Fruit fly (Drosophila melanogaster): Measurements from ENCODE around the gene CG43448.

The CG43448 gene

DNA sequence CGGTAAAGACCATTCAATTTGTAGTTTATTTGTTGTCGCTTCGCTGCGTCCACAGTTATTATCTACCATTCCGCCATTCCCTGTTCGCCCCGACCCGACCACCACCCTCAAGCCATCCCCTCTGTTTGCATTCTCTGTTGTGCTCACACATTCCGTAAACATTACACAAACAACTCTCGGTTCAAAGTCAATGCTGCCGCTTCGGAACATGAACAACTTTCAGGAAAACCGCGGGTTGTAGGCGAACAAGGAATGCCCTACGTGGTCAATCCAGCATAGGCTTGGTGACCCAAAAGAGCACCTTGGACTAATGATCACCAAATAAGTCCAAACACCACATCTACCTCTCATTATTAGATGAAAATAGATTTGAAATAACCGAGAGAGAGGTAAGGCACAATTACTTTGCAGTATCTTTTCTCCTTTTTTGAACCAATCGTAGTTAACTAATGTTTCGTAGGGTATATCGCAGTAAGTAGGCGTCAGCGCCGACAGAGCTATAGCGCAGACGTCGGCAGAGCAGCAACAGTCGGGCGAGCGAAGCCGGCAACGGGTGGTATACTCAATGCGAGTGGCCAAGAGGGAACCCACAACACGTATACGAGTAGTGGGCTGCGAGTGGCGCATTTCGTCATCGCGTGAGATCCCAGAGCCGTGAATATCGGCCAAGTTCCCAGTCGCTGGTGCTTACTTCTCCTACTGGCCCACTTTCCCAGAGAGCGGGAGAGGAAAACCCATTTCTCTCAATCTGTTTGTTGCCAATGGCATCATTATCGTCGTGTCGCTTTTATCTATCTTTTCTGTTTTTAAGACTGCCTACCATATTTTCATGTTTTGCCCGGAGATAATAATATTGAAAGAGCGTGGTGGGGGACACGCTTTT, 34.2 kb downstream of the CG43448 start (continued):
- TF ChIP-seq CG8632 (GFP tag; optimal IDR thresholded peaks at IDR 0.05) (peak; percentile 14), achi (GFP tag; optimal IDR thresholded peaks at IDR 0.05) (peak; percentile 80), Blimp-1 (GFP tag; optimal IDR thresholded peaks at IDR 0.05) (no peak), CG9139 (GFP tag; optimal IDR thresholded peaks at IDR 0.05) (peak; percentile 2), lz (GFP tag; optimal IDR thresholded peaks at IDR 0.05) (peak; percentile 59), dac (GFP tag; optimal IDR thresholded peaks at IDR 0.05) (peak; percentile 59), Ets21C (GFP tag; optimal IDR thresholded peaks at IDR 0.05) (no peak), CG6854 (GFP tag; optimal IDR thresholded peaks at IDR 0.05) (no peak), CG3032 (tag; optimal IDR thresholded peaks at IDR 0.05) (peak; percentile 69), Gug (GFP tag; IDR thresholded peaks at IDR 0.05) (0 out of 2 replicates have a peak, but pooled peaks have one; percentile 32)

DNA sequence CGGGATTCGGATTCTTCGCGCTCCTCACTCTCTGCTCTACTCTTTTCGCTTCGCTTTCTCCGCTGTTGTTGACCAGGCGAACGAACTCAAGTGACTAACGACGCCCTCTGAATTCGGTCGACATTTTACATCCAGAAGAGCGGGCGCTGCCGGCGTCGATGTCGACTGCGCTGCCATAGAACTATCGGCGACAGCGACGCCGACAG, 34.7 kb downstream of the CG43448 start, which contains the start of gene CG9743:
Gene CG9743 (minus strand): TSS at position 101 of the 206 bp plus-strand sequence.
- TF ChIP-seq fd59A (GFP tag; optimal IDR thresholded peaks at IDR 0.05) = no peak
- TF ChIP-seq CG6276 (GFP tag; optimal IDR thresholded peaks at IDR 0.05) = no peak
- TF ChIP-seq Hr4 (GFP tag; optimal IDR thresholded peaks at IDR 0.05) = no peak
- TF ChIP-seq CG6163 (GFP tag; IDR thresholded peaks at IDR 0.05) = no peak
- TF ChIP-seq CG7368 (GFP tag; optimal IDR thresholded peaks at IDR 0.05) = no peak

DNA sequence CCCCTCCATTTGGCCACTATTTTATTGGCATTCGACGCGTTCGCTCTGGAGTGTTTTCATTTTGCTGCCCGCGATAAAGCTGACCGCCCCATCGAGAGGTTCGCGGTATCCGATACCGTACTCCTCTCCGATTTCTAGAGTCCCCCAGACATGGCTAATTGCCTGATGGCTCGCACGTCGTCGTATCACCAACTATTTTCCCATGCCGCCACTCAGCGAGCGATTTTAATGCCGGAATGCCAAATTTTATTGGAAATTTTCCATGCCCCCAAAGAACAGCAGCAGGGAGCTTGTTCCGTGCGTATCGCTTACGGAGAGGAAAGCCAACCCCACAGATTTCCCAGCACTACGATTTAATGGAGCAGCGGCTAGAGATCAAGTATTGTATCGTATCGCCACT, 36.5 kb downstream of the CG43448 start:
- TF ChIP-seq CG32006 (GFP tag; optimal IDR thresholded peaks at IDR 0.05) (no peak), Met (GFP tag; optimal IDR thresholded peaks at IDR 0.05) (no peak), pdm3 (GFP tag; optimal IDR thresholded peaks at IDR 0.05) (no peak), CG6854 (GFP tag; optimal IDR thresholded peaks at IDR 0.05) (no peak), CG16779 (tag; optimal IDR thresholded peaks at IDR 0.05) (no peak), acj6 (GFP tag; optimal IDR thresholded peaks at IDR 0.05) (no peak), Hr4 (GFP tag; optimal IDR thresholded peaks at IDR 0.05) (no peak)

DNA sequence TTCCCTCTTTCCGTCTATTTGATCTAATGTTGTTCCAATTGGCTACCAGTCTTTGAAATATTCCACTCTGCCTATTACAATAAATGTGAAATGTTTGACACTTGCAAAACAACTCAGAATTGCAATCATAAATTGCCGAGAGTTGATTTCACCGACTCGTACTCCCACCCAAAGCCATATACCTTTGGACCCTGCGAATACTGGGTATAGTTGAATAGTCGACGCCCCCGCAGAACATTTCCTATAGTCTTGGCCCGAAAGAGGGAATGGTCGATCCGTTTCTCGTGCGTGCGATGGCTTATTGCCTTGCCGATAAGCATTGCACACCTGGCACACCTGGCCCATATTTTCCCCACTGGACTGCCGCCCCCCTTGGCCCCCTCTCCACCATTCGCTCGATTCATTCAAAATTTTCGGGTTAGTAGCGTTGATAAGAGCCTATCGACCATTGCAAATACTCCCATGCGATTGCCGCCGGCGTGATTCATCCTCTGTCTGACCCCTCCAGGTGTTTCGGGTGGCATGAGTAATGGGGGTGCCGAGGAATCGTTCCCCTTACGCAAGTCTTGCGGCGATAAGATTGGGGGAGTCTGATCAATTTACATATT, 37.3 kb downstream of the CG43448 start:
- no peak for TF ChIP-seq CG6792 (GFP tag; optimal IDR thresholded peaks at IDR 0.05)
- TF ChIP-seq CG8319 (GFP tag; optimal IDR thresholded peaks at IDR 0.05) = no peak
- TF ChIP-seq vri (GFP tag; optimal IDR thresholded peaks at IDR 0.05) = peak; percentile 91
- TF ChIP-seq fkh (GFP tag; optimal IDR thresholded peaks at IDR 0.05) = peak; percentile 5
- TF ChIP-seq Eip78C (GFP tag) = peak; percentile 5

DNA sequence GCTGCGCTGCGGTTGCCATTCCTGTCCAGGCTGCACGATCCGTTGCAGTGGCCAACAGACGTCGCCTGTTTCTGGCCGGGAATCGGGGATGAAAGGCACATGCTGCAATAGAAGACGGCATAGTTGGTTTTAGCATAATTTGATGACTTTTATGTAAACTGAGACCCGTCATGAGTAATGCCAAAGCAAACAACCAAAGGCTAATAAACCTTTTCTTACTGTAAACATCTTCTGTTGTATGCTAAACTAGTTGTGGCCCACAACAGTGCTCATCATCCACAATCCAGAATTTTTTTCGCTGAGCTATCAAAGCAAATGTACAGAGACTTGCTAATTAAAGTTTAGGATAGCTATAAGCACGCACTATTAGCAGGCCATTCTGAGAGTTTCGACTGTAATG, 38.7 kb downstream of the CG43448 start:
- TF ChIP-seq dac (GFP tag; optimal IDR thresholded peaks at IDR 0.05) (no peak), CG6792 (GFP tag; optimal IDR thresholded peaks at IDR 0.05) (no peak), fkh (GFP tag; optimal IDR thresholded peaks at IDR 0.05) (peak; percentile 85)

DNA sequence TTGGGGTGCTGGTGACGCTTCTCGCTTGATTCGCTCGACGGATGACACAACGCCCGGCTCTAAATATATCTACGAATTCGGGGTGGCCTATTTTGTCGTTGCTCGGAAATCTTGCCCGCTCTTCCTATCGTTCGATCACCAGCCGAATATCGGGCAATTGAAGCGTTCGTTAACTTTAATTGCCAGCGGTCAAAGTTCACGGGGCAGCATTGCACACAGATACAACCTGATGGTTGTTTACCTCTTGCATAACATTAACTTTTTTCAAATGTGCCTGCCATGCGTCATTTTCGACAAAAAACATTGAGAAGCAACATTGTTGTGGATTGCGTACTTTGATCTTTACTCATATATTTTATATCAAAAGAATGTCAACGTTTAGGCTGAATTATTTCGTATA, 39.7 kb downstream of the CG43448 start:
- TF ChIP-seq esn (GFP tag; optimal IDR thresholded peaks at IDR 0.05) = no peak
- no peak for TF ChIP-seq Eip75B (GFP tag; optimal IDR thresholded peaks at IDR 0.05)
- no peak for TF ChIP-seq Hr39 (GFP tag; optimal IDR thresholded peaks at IDR 0.05)
- no peak for TF ChIP-seq CG11762 (GFP tag; optimal IDR thresholded peaks at IDR 0.05; ENCODE audit: insufficient read depth)
- no peak for TF ChIP-seq salr (GFP tag; optimal IDR thresholded peaks at IDR 0.05)
- no peak for TF ChIP-seq Hr4 (GFP tag; optimal IDR thresholded peaks at IDR 0.05)
- no peak for TF ChIP-seq fd59A (GFP tag; optimal IDR thresholded peaks at IDR 0.05)
- no peak for TF ChIP-seq Met (GFP tag; optimal IDR thresholded peaks at IDR 0.05)
- TF ChIP-seq cyc (GFP tag; optimal IDR thresholded peaks at IDR 0.05) = no peak
- no peak for TF ChIP-seq CG34406 (GFP tag; optimal IDR thresholded peaks at IDR 0.05)
- TF ChIP-seq CG6163 (GFP tag; IDR thresholded peaks at IDR 0.05) = no peak
- no peak for TF ChIP-seq spab (GFP tag; optimal IDR thresholded peaks at IDR 0.05)
- TF ChIP-seq dac (GFP tag; optimal IDR thresholded peaks at IDR 0.05) = no peak
- TF ChIP-seq CG8119 (GFP tag; IDR thresholded peaks at IDR 0.05) = no peak
- TF ChIP-seq net (GFP tag; optimal IDR thresholded peaks at IDR 0.05) = no peak
- TF ChIP-seq achi (GFP tag; optimal IDR thresholded peaks at IDR 0.05) = no peak
